Worm (Caenorhabditis elegans) whole organism, midembryonic: ENCODE results near the gene F20D6.12.

Experiments
- T22C8.4 ChIP-seq: fragments of 200-800 bp; sonication (Bioruptor generic); IDR thresholded peaks from 2 replicates; pipeline ENCODE4 v1.3.6; 2022; ENCODE audit warnings: missing genetic modification characterization, missing compliant biosample characterization
- cog-1 ChIP-seq: sonication (generic microtip); optimal IDR thresholded peaks from 2 replicates; lab custom pipeline; 2016; ENCODE audit warnings: missing genetic modification characterization, missing compliant biosample characterization
- ref-1 ChIP-seq: fragments of 200-800 bp; sonication (Bioruptor generic); conservative IDR thresholded peaks from 2 replicates; pipeline ENCODE4 v1.3.6; 2022; ENCODE audit warnings: missing genetic modification reagents, missing genetic modification characterization, missing compliant biosample characterization

DNA sequence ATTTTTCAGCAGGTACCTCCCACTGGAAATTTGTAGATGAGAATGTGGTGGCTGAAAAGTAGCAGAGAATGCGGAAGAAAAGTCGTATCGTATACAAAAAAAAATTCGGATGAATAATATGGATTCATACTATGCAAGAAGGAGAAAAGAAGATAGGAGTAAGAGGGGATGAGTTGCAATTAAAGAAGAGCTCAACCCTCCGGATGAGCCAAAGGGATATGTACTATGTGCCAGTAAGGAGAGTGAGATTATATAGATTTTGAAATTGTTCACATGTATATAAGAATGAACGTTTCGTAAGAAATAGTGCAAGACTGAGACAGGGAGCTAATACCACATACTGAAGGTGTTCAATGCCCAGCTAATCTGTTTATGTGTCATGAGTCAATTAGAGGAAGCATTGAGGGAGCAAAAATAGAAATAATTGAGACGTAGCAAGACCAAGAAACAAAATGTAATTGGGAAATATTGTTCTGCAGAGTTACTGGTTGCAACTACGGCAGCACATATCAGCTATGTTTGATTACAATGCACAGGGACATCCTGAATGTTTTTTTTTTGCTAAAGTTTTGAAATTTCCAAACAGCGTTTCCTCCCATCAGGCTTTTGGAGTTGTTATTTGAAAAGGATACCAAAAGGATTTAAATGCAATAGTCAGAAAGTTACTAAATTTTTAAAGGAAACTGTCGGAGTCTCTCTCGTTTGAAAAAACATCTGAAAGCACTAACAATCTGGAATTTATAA, 21.5 kb downstream of the F20D6.12 start, which contains the start of gene F20D6.8:
- TF ChIP-seq ref-1 (no peak), T22C8.4 (no peak), cog-1 (tag; lab: Kevin White, UChicago) (no peak)
